Worm (Caenorhabditis elegans): Measurements from ENCODE around the gene fbxa-27.

DNA sequence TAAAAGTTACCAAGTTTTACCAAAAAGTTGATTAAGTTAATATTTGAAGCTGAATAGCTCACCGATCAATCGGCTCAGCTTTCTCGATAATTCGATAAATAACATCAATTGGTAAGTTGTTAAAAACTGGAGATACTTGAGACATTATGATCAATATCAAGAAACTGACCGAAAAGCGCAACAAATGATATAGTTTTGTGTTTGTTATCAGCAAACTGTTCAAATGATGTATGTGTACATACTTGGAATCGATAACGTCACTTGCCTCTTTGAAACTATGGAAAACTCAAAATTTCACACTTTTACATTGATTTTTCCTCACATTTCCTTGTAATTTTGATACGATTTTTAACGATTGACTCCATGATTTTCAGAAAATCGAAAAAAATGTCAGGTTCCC lies 27.7 kb upstream of the fbxa-27 start, which contains the start of the genes fbxa-80 and fbxa-19:
- TF ChIP-seq efl-3 (GFP tag; optimal IDR thresholded peaks at IDR 0.05), result no peak
- TF ChIP-seq ceh-90 (tag; optimal IDR thresholded peaks at IDR 0.05), result no peak
- TF ChIP-seq elt-3 (tag; optimal IDR thresholded peaks at IDR 0.05), result no peak
- no peak for TF ChIP-seq dpl-1 (GFP tag; optimal IDR thresholded peaks at IDR 0.05)
- no peak for TF ChIP-seq ztf-11 (tag; optimal IDR thresholded peaks at IDR 0.05)
- TF ChIP-seq nhr-19 (GFP tag; conservative IDR thresholded peaks at IDR 0.05), result no peak

Measured in whole organism, L1 larva.